Worm (Caenorhabditis elegans): ENCODE data around the gene ubc-15.

ce11 chrII:2920234-2920633 lies 6.8 kb upstream of the ubc-15 start:
- no peak for TF ChIP-seq fkh-10 (GFP tag; optimal IDR thresholded peaks at IDR 0.05)
- no peak for TF ChIP-seq unc-39 (tag; optimal IDR thresholded peaks at IDR 0.05)
- TF ChIP-seq ztf-11 (tag; optimal IDR thresholded peaks at IDR 0.05), result no peak
- no peak for TF ChIP-seq nhr-77 (tag; optimal IDR thresholded peaks at IDR 0.05)
